Worm (Caenorhabditis elegans): ENCODE results near the gene rpb-9.

Gene rpb-9

ce11 chrV:8050811-8051210, 38.7 kb upstream of the rpb-9 start, which contains the start of gene col-43:
TSS of gene col-43 (minus strand) at chrV:8050911.
- no peak for TF ChIP-seq mcd-1 (GFP tag; IDR thresholded peaks at IDR 0.05)
- TF ChIP-seq tbx-9 (tag; optimal IDR thresholded peaks at IDR 0.05; ENCODE audit: borderline replicate concordance), result no peak
- TF ChIP-seq hmg-1.2 (GFP tag; IDR thresholded peaks at IDR 0.05), result no peak
- no peak for TF ChIP-seq snpc-4 (GFP tag; optimal IDR thresholded peaks at IDR 0.05)
- TF ChIP-seq snpc-4 (tag; optimal IDR thresholded peaks at IDR 0.05), result no peak

- no peak for TF ChIP-seq lsy-27 (tag; optimal IDR thresholded peaks at IDR 0.05; ENCODE audit: borderline replicate concordance, insufficient read depth)
- no peak for TF ChIP-seq mes-4 (tag; optimal IDR thresholded peaks at IDR 0.05)
- no peak for TF ChIP-seq cebp-1 (GFP tag; IDR thresholded peaks at IDR 0.05)
- no peak for TF ChIP-seq cebp-1 (tag; optimal IDR thresholded peaks at IDR 0.05)
- no peak for TF ChIP-seq F10E7.11 (tag; optimal IDR thresholded peaks at IDR 0.05)
- TF ChIP-seq ets-4 (GFP tag; optimal IDR thresholded peaks at IDR 0.05), result no peak
- TF ChIP-seq C17E4.6 (GFP tag; IDR thresholded peaks at IDR 0.05), result no peak
- no peak for TF ChIP-seq mel-28 (tag; optimal IDR thresholded peaks at IDR 0.05; ENCODE audit: borderline replicate concordance)
- TF ChIP-seq ZK185.1 (tag; optimal IDR thresholded peaks at IDR 0.05; ENCODE audit: poor library complexity, severe bottlenecking), result no peak
- 0 out of 2 replicates have a peak, but pooled peaks have one; percentile 12 for TF ChIP-seq cebp-2 (GFP tag; IDR thresholded peaks at IDR 0.05)
- no peak for TF ChIP-seq ccch-3 (GFP tag; optimal IDR thresholded peaks at IDR 0.05)
- TF ChIP-seq lin-40 (tag; optimal IDR thresholded peaks at IDR 0.05), result no peak
- no peak for TF ChIP-seq sptf-2 (GFP tag; optimal IDR thresholded peaks at IDR 0.05)
- TF ChIP-seq ztf-26 (tag; optimal IDR thresholded peaks at IDR 0.05), result no peak
- no peak for TF ChIP-seq ztf-6 (GFP tag; IDR thresholded peaks at IDR 0.05)
- TF ChIP-seq hmg-1.2 (GFP tag; IDR thresholded peaks at IDR 0.05), result no peak
- TF ChIP-seq egrh-3 (GFP tag; IDR thresholded peaks at IDR 0.05), result peak; percentile 90; the same call in 1 of the 2 replicates
- TF ChIP-seq snpc-3.4 (tag; optimal IDR thresholded peaks at IDR 0.05), result no peak
- TF ChIP-seq F49E8.2 (tag; optimal IDR thresholded peaks at IDR 0.05; ENCODE audit: insufficient read depth), result no peak
- TF ChIP-seq tlf-1 (GFP tag; optimal IDR thresholded peaks at IDR 0.05), result no peak
- no peak for TF ChIP-seq Y79H2A.3 (GFP tag; conservative IDR thresholded peaks at IDR 0.05)
- TF ChIP-seq Y56A3A.18 (GFP tag; IDR thresholded peaks at IDR 0.05), result no peak
- peak; percentile 83 for TF ChIP-seq zfh-2 (GFP tag; conservative IDR thresholded peaks at IDR 0.05)
Observed at ce11 chrV:8050059-8050677, 38.0 kb upstream of the rpb-9 start.

ce11 chrV:8046706-8047105, 34.6 kb upstream of the rpb-9 start, which contains the start of gene ZC513.3:
TSS of gene ZC513.3 (plus strand) at chrV:8047006.
- TF ChIP-seq lin-35 (GFP tag; optimal IDR thresholded peaks at IDR 0.05) (no peak), ceh-100 (GFP tag; IDR thresholded peaks at IDR 0.05) (no peak), tlf-1 (GFP tag; optimal IDR thresholded peaks at IDR 0.05) (no peak), tbx-9 (tag; optimal IDR thresholded peaks at IDR 0.05; ENCODE audit: borderline replicate concordance) (no peak), D2030.7 (GFP tag; IDR thresholded peaks at IDR 0.05) (no peak), let-607 (tag; optimal IDR thresholded peaks at IDR 0.05) (no peak), sea-2 (GFP tag; IDR thresholded peaks at IDR 0.05) (no peak), cebp-2 (GFP tag; IDR thresholded peaks at IDR 0.05) (no peak), mes-4 (tag; optimal IDR thresholded peaks at IDR 0.05) (no peak), xnd-1 (tag; optimal IDR thresholded peaks at IDR 0.05) (no peak)

- TF ChIP-seq mxl-1 (tag; optimal IDR thresholded peaks at IDR 0.05) (no peak), F52B5.7 (tag; optimal IDR thresholded peaks at IDR 0.05) (no peak), cebp-2 (GFP tag; IDR thresholded peaks at IDR 0.05) (no peak), Y79H2A.3 (GFP tag; conservative IDR thresholded peaks at IDR 0.05) (no peak), ztf-3 (GFP tag; optimal IDR thresholded peaks at IDR 0.05) (no peak), aptf-3 (GFP tag; IDR thresholded peaks at IDR 0.05) (no peak), sea-2 (GFP tag; IDR thresholded peaks at IDR 0.05) (no peak), gei-17 (GFP tag; optimal IDR thresholded peaks at IDR 0.05) (no peak), die-1 (tag; optimal IDR thresholded peaks at IDR 0.05) (no peak), F33H1.4 (GFP tag; IDR thresholded peaks at IDR 0.05) (no peak), ztf-18 (tag; optimal IDR thresholded peaks at IDR 0.05) (no peak), ceh-91 (GFP tag; IDR thresholded peaks at IDR 0.05) (no peak)
Observed at ce11 chrV:8044957-8045356, 32.8 kb upstream of the rpb-9 start.

Measured in whole organism, young adult.